Worm (Caenorhabditis elegans): ENCODE data around the gene ugt-44.

ce11 chrIV:10468662-10469061 lies 879 bp upstream of the ugt-44 start:
- TF ChIP-seq ceh-36 (tag; optimal IDR thresholded peaks at IDR 0.05): no peak
- no peak for TF ChIP-seq scrt-1 (GFP tag; IDR thresholded peaks at IDR 0.05)
- TF ChIP-seq F13C5.2 (tag; optimal IDR thresholded peaks at IDR 0.05): no peak
- TF ChIP-seq tbx-37 (GFP tag; conservative IDR thresholded peaks at IDR 0.05): no peak
- no peak for TF ChIP-seq ama-1 (optimal IDR thresholded peaks at IDR 0.05)
- no peak for TF ChIP-seq aly-1 (tag; optimal IDR thresholded peaks at IDR 0.05)
- no peak for TF ChIP-seq sea-1 (GFP tag; conservative IDR thresholded peaks at IDR 0.05)
- TF ChIP-seq pes-1 (GFP tag; IDR thresholded peaks at IDR 0.05): no peak
- TF ChIP-seq B0310.2 (tag; optimal IDR thresholded peaks at IDR 0.05): no peak
